Worm (Caenorhabditis elegans) whole organism, young adult: ENCODE data around the gene R12G8.1.

ENCODE experiments used
- B0035.1 ChIP-seq: sonication (generic microtip); optimal IDR thresholded peaks from 2 replicates; lab custom pipeline; 2016; ENCODE audit warnings: missing genetic modification characterization, mild to moderate bottlenecking, missing compliant biosample characterization, missing genotype, missing genetic modification reagents
- D2030.7 ChIP-seq: fragments of 200-800 bp; sonication (Bioruptor generic); IDR thresholded peaks from 2 replicates; pipeline ENCODE4 v1.3.6; 2022; ENCODE audit warnings: missing genetic modification reagents, missing genetic modification characterization, missing compliant biosample characterization
- ceh-91 ChIP-seq: fragments of 200-800 bp; sonication (Bioruptor generic); IDR thresholded peaks from 2 replicates; pipeline ENCODE4 v1.3.6; 2022; ENCODE audit warnings: missing genetic modification reagents, missing genetic modification characterization, missing compliant biosample characterization

The R12G8.1 gene

ce11 chrV:17699097-17699496 is 49.9 kb downstream of the R12G8.1 start, which contains the start of gene Y26G10.4:
Gene Y26G10.4 (minus strand): TSS chrV:17699197.
- TF ChIP-seq ceh-91 (no peak), D2030.7 (no peak), B0035.1 (no peak)
